Fruit fly (Drosophila melanogaster): ENCODE measurements around the gene CG3021.
A peak's percentile ranks its signal among the peaks of the same experiment; 100 is the strongest.

CG3021 gene

DNA sequence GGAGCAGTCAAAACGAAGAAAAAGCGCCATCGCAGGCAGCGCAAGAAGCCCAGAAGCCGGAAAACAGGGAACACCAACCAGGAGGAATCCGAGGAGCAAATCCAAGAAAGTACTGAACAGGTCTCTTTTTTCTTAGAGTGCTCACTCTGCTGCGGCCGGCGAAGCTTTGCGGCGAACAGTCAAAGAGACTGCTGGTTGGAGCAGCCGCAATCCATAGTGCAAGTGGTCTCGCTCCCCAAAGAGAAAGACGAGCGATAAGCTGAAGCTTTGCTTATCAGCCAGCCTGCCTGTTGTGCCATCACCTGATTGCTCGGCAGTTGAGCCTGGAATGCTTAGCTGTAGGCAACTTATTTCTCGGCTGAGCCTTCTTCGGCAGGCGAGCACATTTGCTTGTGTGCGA, 4.6 kb downstream of the CG3021 start, which contains the start of gene CG14630:
CG14630 (plus strand) TSS at position 301 of the 400 bp plus-strand sequence.
- TF ChIP-seq Hr3 (GFP tag; optimal IDR thresholded peaks at IDR 0.05) (no peak), CG3838 (GFP tag; optimal IDR thresholded peaks at IDR 0.05) (no peak), Pdp1 (GFP tag; optimal IDR thresholded peaks at IDR 0.05) (no peak), luna (GFP tag; optimal IDR thresholded peaks at IDR 0.05) (no peak)

DNA sequence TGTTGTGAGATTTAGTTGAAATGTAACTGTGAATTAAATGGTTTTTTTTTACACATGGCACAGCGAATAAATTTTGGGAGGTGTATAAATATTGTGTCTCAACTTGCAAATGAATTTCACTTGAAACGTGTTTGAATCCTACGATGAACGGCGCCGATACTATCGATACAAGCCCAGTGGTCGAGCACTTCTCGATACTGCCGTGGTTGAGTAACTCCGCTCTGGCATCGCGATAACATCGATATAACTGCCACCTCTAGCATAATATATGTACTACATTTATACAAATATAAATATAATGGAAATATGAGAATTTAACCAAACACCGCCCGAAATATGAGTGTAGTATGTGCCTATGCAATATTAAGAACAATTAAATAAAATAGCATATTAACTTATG, 6.5 kb downstream of the CG3021 start:
- no peak for TF ChIP-seq Nf-YB (GFP tag; optimal IDR thresholded peaks at IDR 0.05)
- TF ChIP-seq yki (optimal IDR thresholded peaks at IDR 0.05), result no peak
- no peak for TF ChIP-seq gsb-n (tag; optimal IDR thresholded peaks at IDR 0.05)
- TF ChIP-seq Scr (GFP tag; IDR thresholded peaks at IDR 0.05; ENCODE audit: partially characterized antibody), result peak; percentile 96
- TF ChIP-seq HLH3B (GFP tag; IDR thresholded peaks at IDR 0.05), result no peak
- no peak for TF ChIP-seq tap (tag; optimal IDR thresholded peaks at IDR 0.05)
- no peak for TF ChIP-seq gsb (GFP tag; IDR thresholded peaks at IDR 0.05)
- TF ChIP-seq al (GFP tag; IDR thresholded peaks at IDR 0.05), result 0 out of 2 replicates have a peak, but pooled peaks have one; percentile 31
- peak; percentile 100 for TF ChIP-seq bbx (GFP tag; IDR thresholded peaks at IDR 0.05; ENCODE audit: partially characterized antibody)
- 0 out of 2 replicates have a peak, but pooled peaks have one; percentile 12 for TF ChIP-seq CG14014 (GFP tag; IDR thresholded peaks at IDR 0.05)
- TF ChIP-seq mld (GFP tag; IDR thresholded peaks at IDR 0.05; ENCODE audit: partially characterized antibody), result peak; percentile 99
- TF ChIP-seq CG7928 (GFP tag; optimal IDR thresholded peaks at IDR 0.05), result no peak
- no peak for TF ChIP-seq Fer3 (tag; optimal IDR thresholded peaks at IDR 0.05)
- no peak for TF ChIP-seq sima (GFP tag; optimal IDR thresholded peaks at IDR 0.05)
- peak; percentile 9 for TF ChIP-seq Antp (GFP tag; optimal IDR thresholded peaks at IDR 0.05)
- peak; percentile 35; the same call in 1 of the 2 replicates for TF ChIP-seq chm (GFP tag; IDR thresholded peaks at IDR 0.05)
- TF ChIP-seq CG8290 (GFP tag; optimal IDR thresholded peaks at IDR 0.05), result no peak
- TF ChIP-seq CG8290 (tag; optimal IDR thresholded peaks at IDR 0.05), result peak in 1 of 2 experiments; percentile 65
- TF ChIP-seq NK7.1 (GFP tag; optimal IDR thresholded peaks at IDR 0.05), result no peak
- no peak for TF ChIP-seq CG4360 (GFP tag; IDR thresholded peaks at IDR 0.05)
- peak; percentile 98 for TF ChIP-seq CG13287 (GFP tag; IDR thresholded peaks at IDR 0.05; ENCODE audit: partially characterized antibody)
- TF ChIP-seq unc-4 (GFP tag; IDR thresholded peaks at IDR 0.05; ENCODE audit: partially characterized antibody), result peak; percentile 96
- peak; percentile 62 for TF ChIP-seq vvl (GFP tag; IDR thresholded peaks at IDR 0.05)
- TF ChIP-seq Atf3 (GFP tag; optimal IDR thresholded peaks at IDR 0.05), result no peak
- no peak for TF ChIP-seq Nf-YA (GFP tag; IDR thresholded peaks at IDR 0.05)
- TF ChIP-seq Rx (GFP tag; IDR thresholded peaks at IDR 0.05), result no peak
- TF ChIP-seq org-1 (GFP tag; optimal IDR thresholded peaks at IDR 0.05), result no peak
- TF ChIP-seq Doc3 (GFP tag; IDR thresholded peaks at IDR 0.05; ENCODE audit: partially characterized antibody), result peak; percentile 92
- TF ChIP-seq Mes4 (GFP tag; optimal IDR thresholded peaks at IDR 0.05), result no peak
- TF ChIP-seq CG6689 (GFP tag; IDR thresholded peaks at IDR 0.05), result no peak
- no peak for TF ChIP-seq wek (GFP tag; optimal IDR thresholded peaks at IDR 0.05)
- peak; percentile 37; the same call in 1 of the 2 replicates for TF ChIP-seq CG11085 (GFP tag; IDR thresholded peaks at IDR 0.05)
- peak; percentile 3 for TF ChIP-seq vfl (GFP tag; optimal IDR thresholded peaks at IDR 0.05)
- peak; percentile 13 for TF ChIP-seq CG9817 (tag; optimal IDR thresholded peaks at IDR 0.05)
- no peak for TF ChIP-seq TFAM (GFP tag; optimal IDR thresholded peaks at IDR 0.05)
- no peak for TF ChIP-seq CG30431 (GFP tag; optimal IDR thresholded peaks at IDR 0.05)
- peak; percentile 98 for TF ChIP-seq CG16813 (GFP tag; IDR thresholded peaks at IDR 0.05; ENCODE audit: partially characterized antibody)
- TF ChIP-seq kni (GFP tag; optimal IDR thresholded peaks at IDR 0.05), result no peak
- no peak for TF ChIP-seq CG8281 (tag; optimal IDR thresholded peaks at IDR 0.05)
- TF ChIP-seq CG12659 (GFP tag; optimal IDR thresholded peaks at IDR 0.05), result peak; percentile 30
- TF ChIP-seq twi (tag; optimal IDR thresholded peaks at IDR 0.05), result no peak
- no peak for TF ChIP-seq ewg (GFP tag; optimal IDR thresholded peaks at IDR 0.05)
- no peak for TF ChIP-seq Dip2 (GFP tag; IDR thresholded peaks at IDR 0.05)
- peak; percentile 99 for TF ChIP-seq Opbp (GFP tag; IDR thresholded peaks at IDR 0.05; ENCODE audit: partially characterized antibody)
- peak; percentile 98 for TF ChIP-seq knrl (GFP tag; IDR thresholded peaks at IDR 0.05; ENCODE audit: partially characterized antibody)
- TF ChIP-seq CG8765 (GFP tag; IDR thresholded peaks at IDR 0.05), result no peak
